Worm (Caenorhabditis elegans) whole organism, L4 larva: ENCODE measurements around the gene sftb-2.

Source experiments
- ZK546.5 ChIP-seq, 2 experiments: sonication (generic microtip); optimal IDR thresholded peaks; 2 replicates each; lab custom pipeline; 2017; ENCODE audit warnings: missing biosample characterization in 2 of 2, missing genetic modification characterization in 2 of 2
- aly-2 ChIP-seq: sonication (generic microtip); optimal IDR thresholded peaks from 2 replicates; lab custom pipeline; 2018; ENCODE audit warnings: missing biosample characterization, missing genetic modification characterization
- dmd-9 ChIP-seq: fragments of 200-800 bp; sonication (Bioruptor generic); IDR thresholded peaks from 2 replicates; pipeline ENCODE4 v1.3.6; 2022; ENCODE audit warnings: missing genetic modification reagents, missing genetic modification characterization, missing compliant biosample characterization
- dpl-1 ChIP-seq: fragments of 150-350 bp; optimal IDR thresholded peaks from 2 replicates; lab custom pipeline; 2014; ENCODE audit warnings: missing biosample characterization, missing genetic modification reagents, missing genetic modification characterization
- lin-1 ChIP-seq: fragments of 200-800 bp; sonication (Bioruptor generic); IDR thresholded peaks from 2 replicates; pipeline ENCODE4 v1.3.6; 2022; ENCODE audit warnings: missing genetic modification reagents, missing genetic modification characterization, missing compliant biosample characterization
- lin-39 ChIP-seq: fragments of 150-350 bp; optimal IDR thresholded peaks from 2 replicates; lab custom pipeline; 2014; ENCODE audit warnings: missing biosample characterization, missing genetic modification reagents, missing genetic modification characterization
- nhr-25 ChIP-seq: sonication (generic microtip); optimal IDR thresholded peaks from 2 replicates; lab custom pipeline; 2017; ENCODE audit warnings: missing genetic modification characterization, mild to moderate bottlenecking, missing compliant biosample characterization, antibody characterized with exemption, moderate library complexity, borderline replicate concordance; ENCODE audit not compliant: insufficient read depth
- snpc-1.2 ChIP-seq: fragments of 200-800 bp; sonication (Bioruptor generic); IDR thresholded peaks from 2 replicates; pipeline ENCODE4 v1.3.6; 2022; ENCODE audit warnings: missing genetic modification reagents, missing genetic modification characterization, missing compliant biosample characterization
- snpc-4 ChIP-seq: fragments of 150-350 bp; optimal IDR thresholded peaks from 2 replicates; lab custom pipeline; 2014; ENCODE audit warnings: missing biosample characterization, missing genetic modification characterization
- ztf-11 ChIP-seq: fragments of 150-350 bp; optimal IDR thresholded peaks from 2 replicates; lab custom pipeline; 2014; ENCODE audit warnings: missing biosample characterization, missing genetic modification characterization

- TF ChIP-seq ZK546.5 (tag; optimal IDR thresholded peaks at IDR 0.05; lab: Kevin White, UChicago): no peak
- no peak for TF ChIP-seq aly-2 (tag; lab: Kevin White, UChicago)
- TF ChIP-seq dpl-1 (GFP tag; lab: Kevin White, UChicago): no peak
- no peak for TF ChIP-seq ztf-11 (tag; lab: Kevin White, UChicago)
- TF ChIP-seq lin-1 (GFP tag; lab: Robert Waterston, UW): no peak
- TF ChIP-seq dmd-9 (GFP tag; lab: Robert Waterston, UW): no peak
- no peak for TF ChIP-seq nhr-25 (tag; lab: Kevin White, UChicago)
- no peak for TF ChIP-seq lin-39 (tag; lab: Kevin White, UChicago)
- TF ChIP-seq snpc-1.2 (GFP tag; lab: Robert Waterston, UW): no peak
- no peak for TF ChIP-seq snpc-4 (tag; lab: Kevin White, UChicago)
These were observed 22.0 kb downstream of the sftb-2 start for ce11 chrV:150059-150458.
